Fruit fly (Drosophila melanogaster) whole organism, embryonic: ENCODE measurements around the gene Tsp68C.

Experiments
- CG3163 ChIP-seq: fragments of 200-800 bp; sonication (Bioruptor generic); optimal IDR thresholded peaks from 3 replicates; lab custom pipeline; 2016; ENCODE audit warnings: missing biosample characterization, missing genetic modification characterization
- hkb ChIP-seq, 2 experiments: fragments of 200-800 bp in 1 of 2; fragments of >200 bp in 1 of 2; sonication (Bioruptor generic) in 1 of 2; IDR thresholded peaks in 1 of 2; optimal IDR thresholded peaks in 1 of 2; 2 replicates each; pipeline versions ENCODE4 v1.3.6 to Lab custom; 2017 to 2022; ENCODE audit warnings: missing biosample characterization in 1 of 2, missing genetic modification characterization in 1 of 2

dm6 chr3L:13840731-13841130, 2.7 kb upstream of the Tsp68C start:
- TF ChIP-seq hkb (optimal IDR thresholded peaks at IDR 0.05; lab: Kevin White, UChicago) (no peak), hkb (GFP tag; IDR thresholded peaks at IDR 0.05; lab: Robert Waterston, UW) (no peak), CG3163 (GFP tag; lab: Kevin White, UChicago) (peak; percentile 63)
